Worm (Caenorhabditis elegans): ENCODE measurements around the gene fmil-1.

DNA sequence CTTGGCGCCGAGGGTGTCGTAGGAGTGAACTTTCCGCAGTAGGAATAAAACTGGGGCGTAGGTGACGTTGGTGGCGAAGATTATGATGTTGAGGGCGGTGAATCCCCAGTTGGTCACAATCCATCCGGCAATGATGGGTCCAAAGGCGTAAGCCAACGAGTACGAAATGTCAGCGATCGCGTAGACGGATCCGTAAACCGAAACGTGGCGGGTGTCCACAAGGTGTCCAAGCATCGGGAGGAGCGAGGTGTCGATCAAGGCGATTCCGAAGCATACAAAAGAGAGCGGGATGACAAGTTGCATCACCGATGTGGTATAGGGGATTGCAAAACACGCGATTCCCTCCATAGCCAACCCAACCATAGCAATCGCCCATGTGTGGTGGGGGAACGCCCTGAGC is 49.8 kb downstream of the fmil-1 start:
- no peak for TF ChIP-seq pes-1 (GFP tag; IDR thresholded peaks at IDR 0.05)
- TF ChIP-seq ama-1 (optimal IDR thresholded peaks at IDR 0.05): no peak
- no peak for TF ChIP-seq flt-1 (GFP tag; IDR thresholded peaks at IDR 0.05)
- no peak for TF ChIP-seq tbx-37 (GFP tag; conservative IDR thresholded peaks at IDR 0.05)
- no peak for TF ChIP-seq hmg-4 (GFP tag; optimal IDR thresholded peaks at IDR 0.05)
- TF ChIP-seq B0310.2 (tag; optimal IDR thresholded peaks at IDR 0.05): no peak
- TF ChIP-seq hmbx-1 (tag; optimal IDR thresholded peaks at IDR 0.05): no peak
- TF ChIP-seq ets-7 (tag; optimal IDR thresholded peaks at IDR 0.05): no peak
- no peak for TF ChIP-seq ceh-36 (tag; optimal IDR thresholded peaks at IDR 0.05)
- no peak for TF ChIP-seq scrt-1 (GFP tag; IDR thresholded peaks at IDR 0.05)
- TF ChIP-seq ceh-13 (GFP tag; optimal IDR thresholded peaks at IDR 0.05): no peak

All from whole organism, early embryonic.